Worm (Caenorhabditis elegans): ENCODE data around the gene F35A5.1.

F35A5.1 gene

DNA sequence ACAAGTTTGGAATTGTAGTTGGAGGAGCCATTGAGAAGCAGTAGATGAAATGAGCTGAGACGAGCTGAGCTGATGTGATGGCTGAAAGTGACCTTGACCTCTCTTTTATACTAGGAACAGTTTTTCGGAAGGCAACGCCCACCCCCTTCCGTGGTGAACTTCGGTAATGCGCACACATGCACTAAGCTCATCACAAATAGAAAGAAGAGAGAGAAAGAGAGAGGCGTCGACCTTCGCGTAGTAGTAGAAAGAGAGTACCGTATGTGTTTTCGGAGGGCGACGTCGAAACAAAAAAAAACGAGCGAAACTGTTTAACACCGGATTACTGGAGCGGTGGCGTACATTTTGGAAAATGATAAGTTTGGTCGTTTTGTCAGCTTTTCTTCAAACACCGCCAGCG lies 26.2 kb upstream of the F35A5.1 start, which contains the start of gene marg-1:
TSS of gene marg-1 (minus strand) at position 101 of the 400 bp plus-strand sequence.
- TF ChIP-seq cog-1 (tag; optimal IDR thresholded peaks at IDR 0.05) = no peak
- TF ChIP-seq ztf-23 (GFP tag; IDR thresholded peaks at IDR 0.05) = no peak
- TF ChIP-seq ref-1 (GFP tag; conservative IDR thresholded peaks at IDR 0.05) = no peak
- TF ChIP-seq ztf-29 (GFP tag; IDR thresholded peaks at IDR 0.05) = no peak
- no peak for TF ChIP-seq klf-2 (GFP tag; conservative IDR thresholded peaks at IDR 0.05)
- TF ChIP-seq flt-1 (GFP tag; IDR thresholded peaks at IDR 0.05) = no peak
- no peak for TF ChIP-seq T22C8.4 (GFP tag; IDR thresholded peaks at IDR 0.05)

DNA sequence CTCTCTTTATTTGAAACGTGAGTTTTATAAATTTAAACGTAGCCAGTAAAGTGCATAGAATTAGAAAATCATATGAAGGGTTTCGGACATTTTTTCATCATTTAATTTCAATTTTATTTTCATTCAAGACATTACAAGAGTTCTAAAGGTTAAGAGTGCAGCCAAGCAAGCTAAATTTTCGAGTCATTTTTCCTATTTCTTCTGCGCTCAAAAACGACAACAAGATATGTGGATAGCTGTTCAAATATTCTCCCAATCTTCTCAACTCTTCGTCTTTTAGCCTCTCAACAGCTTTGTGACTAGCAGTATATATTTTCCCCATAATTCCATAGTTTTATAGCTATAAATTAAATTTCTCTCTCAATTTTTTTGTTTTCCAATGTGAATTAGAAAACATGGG lies 23.6 kb upstream of the F35A5.1 start:
- TF ChIP-seq T22C8.4 (GFP tag; IDR thresholded peaks at IDR 0.05) (no peak), ztf-29 (GFP tag; IDR thresholded peaks at IDR 0.05) (no peak), flt-1 (GFP tag; IDR thresholded peaks at IDR 0.05) (no peak), klf-2 (GFP tag; conservative IDR thresholded peaks at IDR 0.05) (no peak), ztf-23 (GFP tag; IDR thresholded peaks at IDR 0.05) (no peak), tab-1 (GFP tag; IDR thresholded peaks at IDR 0.05) (no peak), med-1 (GFP tag; optimal IDR thresholded peaks at IDR 0.05; ENCODE audit: insufficient read depth) (no peak), ref-1 (GFP tag; conservative IDR thresholded peaks at IDR 0.05) (no peak), cog-1 (tag; optimal IDR thresholded peaks at IDR 0.05) (no peak)

DNA sequence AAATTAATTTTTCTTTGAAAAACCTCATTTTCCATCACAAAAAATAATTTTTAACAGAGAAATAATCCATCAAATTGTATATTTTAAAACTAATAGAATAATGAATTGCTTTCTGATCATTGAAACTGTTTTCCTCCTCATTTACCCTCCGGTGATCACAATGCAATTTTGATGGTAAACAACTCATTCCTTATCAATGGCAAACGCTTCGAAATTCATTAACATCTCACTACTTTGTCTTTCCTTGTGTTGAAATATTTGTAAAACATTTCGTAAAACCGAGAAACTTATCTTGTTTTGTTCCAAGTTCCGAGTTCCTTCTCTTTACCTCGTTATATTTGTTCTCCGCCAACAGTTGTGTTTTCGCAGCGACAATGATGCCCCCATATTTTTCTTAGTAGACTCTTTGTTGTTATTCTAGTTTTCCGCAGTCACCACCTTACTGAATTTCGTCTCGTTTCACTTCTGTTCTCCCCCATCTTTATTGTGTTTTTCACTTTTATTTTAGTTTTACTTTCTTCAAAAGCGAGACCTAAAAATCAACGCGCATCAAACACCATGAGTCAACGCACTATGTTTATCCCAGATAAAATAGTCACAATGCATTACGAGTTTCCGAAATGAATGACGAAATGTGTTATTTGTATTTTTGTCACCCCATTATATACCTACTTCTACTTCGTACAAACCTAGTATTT lies 22.0 kb upstream of the F35A5.1 start:
- no peak for TF ChIP-seq tab-1 (GFP tag; IDR thresholded peaks at IDR 0.05)
- TF ChIP-seq ztf-29 (GFP tag; IDR thresholded peaks at IDR 0.05) = no peak
- no peak for TF ChIP-seq cog-1 (tag; optimal IDR thresholded peaks at IDR 0.05)
- no peak for TF ChIP-seq T22C8.4 (GFP tag; IDR thresholded peaks at IDR 0.05)
- no peak for TF ChIP-seq flt-1 (GFP tag; IDR thresholded peaks at IDR 0.05)
- no peak for TF ChIP-seq ref-1 (GFP tag; conservative IDR thresholded peaks at IDR 0.05)
- TF ChIP-seq ztf-23 (GFP tag; IDR thresholded peaks at IDR 0.05) = no peak
- no peak for TF ChIP-seq med-1 (GFP tag; optimal IDR thresholded peaks at IDR 0.05; ENCODE audit: insufficient read depth)
- no peak for TF ChIP-seq klf-2 (GFP tag; conservative IDR thresholded peaks at IDR 0.05)

DNA sequence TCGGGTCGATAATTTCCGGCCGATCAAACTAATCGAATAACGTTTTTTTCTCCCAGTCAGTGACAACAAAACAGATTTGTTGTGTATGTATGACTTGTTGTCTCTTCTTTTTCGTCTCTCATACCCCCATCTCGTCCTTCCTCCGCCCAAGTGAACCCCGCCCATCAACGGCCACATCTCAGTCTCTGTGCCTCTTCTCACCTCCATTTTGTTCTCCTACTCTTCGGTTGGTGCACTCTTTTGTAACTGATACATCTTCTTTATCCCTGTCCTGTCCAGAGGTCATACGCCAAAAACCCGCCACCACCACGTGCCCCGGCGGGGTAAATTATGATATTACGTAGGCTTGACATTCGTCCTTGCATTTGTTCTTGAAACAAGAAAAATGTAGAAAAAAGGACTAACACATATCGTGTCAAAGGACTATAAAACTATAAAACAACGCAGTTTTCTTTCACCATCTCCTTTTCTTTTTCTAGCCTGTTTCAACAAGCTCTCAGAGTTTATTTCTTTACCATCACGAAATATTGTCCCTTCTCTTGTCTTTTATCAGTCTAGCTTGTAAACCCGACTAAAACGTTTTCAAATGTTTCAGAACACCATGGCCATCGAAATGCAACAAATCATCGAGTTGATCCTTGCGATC lies 19.7 kb upstream of the F35A5.1 start, which contains the start of gene pmpl-1:
TSS of gene pmpl-1 (plus strand) at position 596 of the 646 bp plus-strand sequence.
- TF ChIP-seq klf-2 (GFP tag; conservative IDR thresholded peaks at IDR 0.05) = no peak
- no peak for TF ChIP-seq ztf-29 (GFP tag; IDR thresholded peaks at IDR 0.05)
- no peak for TF ChIP-seq ref-1 (GFP tag; conservative IDR thresholded peaks at IDR 0.05)
- no peak for TF ChIP-seq cog-1 (tag; optimal IDR thresholded peaks at IDR 0.05)
- TF ChIP-seq med-1 (GFP tag; optimal IDR thresholded peaks at IDR 0.05; ENCODE audit: insufficient read depth) = no peak
- no peak for TF ChIP-seq tab-1 (GFP tag; IDR thresholded peaks at IDR 0.05)
- TF ChIP-seq ztf-23 (GFP tag; IDR thresholded peaks at IDR 0.05) = no peak
- TF ChIP-seq T22C8.4 (GFP tag; IDR thresholded peaks at IDR 0.05) = no peak
- no peak for TF ChIP-seq flt-1 (GFP tag; IDR thresholded peaks at IDR 0.05)

DNA sequence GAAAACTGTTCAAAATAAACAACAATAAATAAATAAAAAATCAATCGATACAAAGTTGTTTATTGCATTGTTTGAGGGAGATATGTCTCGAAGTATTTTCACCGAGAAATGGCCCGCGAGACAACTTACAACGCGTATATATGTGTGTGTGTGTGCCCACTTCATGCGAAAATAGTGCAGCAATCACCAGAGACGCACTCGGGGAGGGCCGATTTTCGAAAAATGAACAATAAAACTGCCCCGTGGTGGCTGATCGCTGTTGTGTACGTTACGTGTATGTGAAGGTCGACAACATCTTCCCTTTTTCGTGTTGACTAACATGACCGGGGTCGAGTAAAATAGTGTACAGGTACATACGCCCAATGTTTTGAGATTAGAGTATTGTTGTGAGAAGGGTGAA lies 18.8 kb upstream of the F35A5.1 start:
- 0 out of 2 replicates have a peak, but pooled peaks have one; percentile 6 for TF ChIP-seq tab-1 (GFP tag; IDR thresholded peaks at IDR 0.05)
- TF ChIP-seq ztf-29 (GFP tag; IDR thresholded peaks at IDR 0.05) = no peak
- TF ChIP-seq ref-1 (GFP tag; conservative IDR thresholded peaks at IDR 0.05) = no peak

DNA sequence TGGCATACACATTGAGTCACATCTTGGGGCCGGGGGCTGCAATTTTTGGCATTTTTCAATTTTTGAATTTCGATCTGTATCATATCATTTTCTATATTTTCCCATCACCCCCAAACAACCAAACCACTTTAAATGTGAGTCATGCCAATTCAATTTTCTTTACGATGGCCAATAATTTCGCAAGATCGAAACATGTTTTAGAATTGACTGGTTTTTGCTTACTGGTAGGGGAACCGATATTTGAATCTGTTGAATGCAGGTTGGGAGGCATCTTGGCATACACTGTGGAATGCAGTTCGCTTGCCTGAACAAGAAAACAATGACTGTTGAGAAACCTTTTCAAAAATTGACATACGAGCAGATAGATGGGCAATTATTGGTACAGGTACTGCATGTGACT lies 16.2 kb upstream of the F35A5.1 start:
- no peak for TF ChIP-seq tab-1 (GFP tag; IDR thresholded peaks at IDR 0.05)
- no peak for TF ChIP-seq T22C8.4 (GFP tag; IDR thresholded peaks at IDR 0.05)
- no peak for TF ChIP-seq ref-1 (GFP tag; conservative IDR thresholded peaks at IDR 0.05)
- no peak for TF ChIP-seq flt-1 (GFP tag; IDR thresholded peaks at IDR 0.05)
- TF ChIP-seq cog-1 (tag; optimal IDR thresholded peaks at IDR 0.05) = no peak
- no peak for TF ChIP-seq ztf-23 (GFP tag; IDR thresholded peaks at IDR 0.05)
- TF ChIP-seq klf-2 (GFP tag; conservative IDR thresholded peaks at IDR 0.05) = no peak
- no peak for TF ChIP-seq ztf-29 (GFP tag; IDR thresholded peaks at IDR 0.05)
- TF ChIP-seq med-1 (GFP tag; optimal IDR thresholded peaks at IDR 0.05; ENCODE audit: insufficient read depth) = no peak

DNA sequence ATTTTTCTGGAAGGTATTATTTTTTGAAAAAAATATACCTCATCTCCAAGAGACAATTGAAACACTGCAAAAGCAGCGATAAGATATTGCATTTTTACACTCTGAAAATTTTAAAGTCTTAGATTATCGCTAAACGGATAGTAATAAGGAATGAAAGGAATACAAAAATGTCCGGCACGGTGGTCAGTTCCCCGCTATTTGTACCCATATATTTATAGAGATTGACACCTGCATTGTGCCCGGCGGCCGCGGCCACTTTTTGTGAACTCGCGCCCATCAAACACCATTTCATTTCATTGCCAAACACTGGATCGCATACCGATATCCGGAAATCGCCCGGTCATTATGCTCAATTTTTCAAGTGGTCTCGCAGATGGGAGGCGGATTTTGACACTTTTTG lies 14.6 kb upstream of the F35A5.1 start, which contains the start of gene idpp-5:
TSS of gene idpp-5 (minus strand) at position 101 of the 400 bp plus-strand sequence.
- TF ChIP-seq ztf-29 (GFP tag; IDR thresholded peaks at IDR 0.05) (no peak), med-1 (GFP tag; optimal IDR thresholded peaks at IDR 0.05; ENCODE audit: insufficient read depth) (no peak), ztf-23 (GFP tag; IDR thresholded peaks at IDR 0.05) (no peak), flt-1 (GFP tag; IDR thresholded peaks at IDR 0.05) (no peak), ref-1 (GFP tag; conservative IDR thresholded peaks at IDR 0.05) (no peak), cog-1 (tag; optimal IDR thresholded peaks at IDR 0.05) (no peak), klf-2 (GFP tag; conservative IDR thresholded peaks at IDR 0.05) (no peak), T22C8.4 (GFP tag; IDR thresholded peaks at IDR 0.05) (no peak), tab-1 (GFP tag; IDR thresholded peaks at IDR 0.05) (no peak)

DNA sequence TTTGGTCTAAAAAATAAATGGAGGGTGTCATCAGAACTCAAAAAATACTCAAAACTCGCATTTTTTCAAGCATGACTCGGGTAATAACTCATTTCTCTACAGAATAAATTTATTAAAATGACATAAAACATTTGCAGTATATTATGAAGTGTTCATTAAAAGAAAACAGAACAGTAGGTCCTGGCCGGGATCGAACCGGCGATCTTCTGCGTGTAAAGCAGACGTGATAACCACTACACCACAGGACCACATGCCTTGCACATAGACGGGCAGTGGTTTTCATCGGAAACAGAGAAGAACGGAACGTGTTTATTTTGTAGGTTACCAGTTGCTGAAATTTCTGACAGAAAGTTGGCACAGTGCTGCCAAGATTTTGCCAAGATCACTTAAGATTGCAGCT lies 13.9 kb upstream of the F35A5.1 start:
- TF ChIP-seq klf-2 (GFP tag; conservative IDR thresholded peaks at IDR 0.05) (no peak), tab-1 (GFP tag; IDR thresholded peaks at IDR 0.05) (no peak), cog-1 (tag; optimal IDR thresholded peaks at IDR 0.05) (no peak), med-1 (GFP tag; optimal IDR thresholded peaks at IDR 0.05; ENCODE audit: insufficient read depth) (no peak), ztf-29 (GFP tag; IDR thresholded peaks at IDR 0.05) (no peak)

DNA sequence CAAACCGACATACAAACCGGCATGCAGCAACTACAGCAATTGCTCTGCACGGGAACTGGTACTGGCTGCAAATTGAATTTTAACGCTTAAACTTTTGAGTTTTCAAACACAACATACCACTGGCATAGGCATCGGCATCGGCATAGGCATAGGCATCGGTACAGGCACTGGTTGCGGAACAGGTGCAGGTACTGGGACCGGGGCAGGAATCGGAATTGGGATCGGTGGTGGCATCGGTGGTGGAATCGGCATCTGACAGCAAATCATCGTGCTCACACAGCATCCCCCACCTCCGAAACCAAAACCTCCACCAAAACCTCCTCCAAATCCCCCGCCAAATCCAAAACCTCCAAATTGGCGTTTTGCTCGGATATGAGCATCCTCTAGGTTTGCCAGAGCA lies 13.1 kb upstream of the F35A5.1 start:
- TF ChIP-seq tab-1 (GFP tag; IDR thresholded peaks at IDR 0.05) (no peak), flt-1 (GFP tag; IDR thresholded peaks at IDR 0.05) (no peak), cog-1 (tag; optimal IDR thresholded peaks at IDR 0.05) (no peak), ref-1 (GFP tag; conservative IDR thresholded peaks at IDR 0.05) (no peak), ztf-29 (GFP tag; IDR thresholded peaks at IDR 0.05) (no peak), klf-2 (GFP tag; conservative IDR thresholded peaks at IDR 0.05) (no peak), med-1 (GFP tag; optimal IDR thresholded peaks at IDR 0.05; ENCODE audit: insufficient read depth) (no peak), ztf-23 (GFP tag; IDR thresholded peaks at IDR 0.05) (no peak), T22C8.4 (GFP tag; IDR thresholded peaks at IDR 0.05) (no peak)

All from whole organism, midembryonic.